Worm (Caenorhabditis elegans) whole organism, young adult: ENCODE results near the gene hpl-2.

ENCODE experiments used
- F33H1.4 ChIP-seq: fragments of 200-800 bp; sonication (Bioruptor generic); IDR thresholded peaks from 2 replicates; pipeline ENCODE4 v1.3.6; 2022; ENCODE audit warnings: missing genetic modification reagents, missing genetic modification characterization, missing compliant biosample characterization
- Y95B8A.8 ChIP-seq: fragments of 200-800 bp; sonication (Bioruptor generic); IDR thresholded peaks from 2 replicates; pipeline ENCODE4 v1.3.6; 2022; ENCODE audit warnings: missing genetic modification reagents, missing genetic modification characterization, missing compliant biosample characterization
- aptf-3 ChIP-seq: fragments of 200-800 bp; sonication (Bioruptor generic); IDR thresholded peaks from 2 replicates; pipeline ENCODE4 v1.3.6; 2022; ENCODE audit warnings: missing genetic modification characterization, missing compliant biosample characterization
- athp-1 ChIP-seq: sonication (generic microtip); optimal IDR thresholded peaks from 2 replicates; lab custom pipeline; 2017; ENCODE audit warnings: mild to moderate bottlenecking, missing genetic modification characterization, missing compliant biosample characterization
- attf-5 ChIP-seq: fragments of 200-800 bp; sonication (Bioruptor generic); optimal IDR thresholded peaks from 2 replicates; lab custom pipeline; 2018; ENCODE audit warnings: mild to moderate bottlenecking, missing genetic modification characterization, missing compliant biosample characterization
- bed-1 ChIP-seq: fragments of 200-800 bp; sonication (Bioruptor generic); IDR thresholded peaks from 2 replicates; pipeline ENCODE4 v1.3.6; 2022; ENCODE audit warnings: missing genetic modification reagents, missing genetic modification characterization, missing compliant biosample characterization
- ceh-40 ChIP-seq: fragments of 200-800 bp; sonication (Bioruptor generic); IDR thresholded peaks from 2 replicates; pipeline ENCODE4 v1.3.6; 2022; ENCODE audit warnings: missing genetic modification characterization, missing compliant biosample characterization
- chd-7 ChIP-seq: sonication (generic microtip); optimal IDR thresholded peaks from 2 replicates; lab custom pipeline; 2016; ENCODE audit warnings: mild to moderate bottlenecking, missing genetic modification characterization, moderate library complexity, missing compliant biosample characterization
- egl-18 ChIP-seq: fragments of 200-800 bp; sonication (Bioruptor generic); IDR thresholded peaks from 2 replicates; pipeline ENCODE4 v1.3.6; 2022; ENCODE audit warnings: missing genetic modification reagents, missing genetic modification characterization, missing compliant biosample characterization
- hlh-12 ChIP-seq: sonication (generic microtip); optimal IDR thresholded peaks from 2 replicates; lab custom pipeline; 2016; ENCODE audit warnings: missing genetic modification characterization, missing compliant biosample characterization
- hsf-1 ChIP-seq: fragments of 200-800 bp; sonication (Bioruptor generic); IDR thresholded peaks from 2 replicates; pipeline ENCODE4 v1.3.6; 2022; ENCODE audit warnings: missing genetic modification reagents, missing genetic modification characterization, missing compliant biosample characterization
- mes-4 ChIP-seq: sonication (generic microtip); optimal IDR thresholded peaks from 2 replicates; lab custom pipeline; 2016; ENCODE audit warnings: missing genotype, missing genetic modification characterization, missing compliant biosample characterization
- ztf-18 ChIP-seq: sonication (generic microtip); optimal IDR thresholded peaks from 2 replicates; lab custom pipeline; 2016; ENCODE audit warnings: missing genotype, mild to moderate bottlenecking, missing genetic modification characterization, missing compliant biosample characterization

The hpl-2 gene

ce11 chrIII:10703833-10704232 is 51.5 kb downstream of the hpl-2 start:
- no peak for TF ChIP-seq hsf-1 (GFP tag; lab: Robert Waterston, UW)

- TF ChIP-seq ceh-40 (GFP tag; lab: Robert Waterston, UW) (no peak), hlh-12 (tag; lab: Kevin White, UChicago) (no peak), egl-18 (no peak), chd-7 (tag; lab: Kevin White, UChicago) (no peak), bed-1 (GFP tag; lab: Robert Waterston, UW) (no peak), F33H1.4 (no peak), Y95B8A.8 (GFP tag; lab: Robert Waterston, UW) (no peak), hsf-1 (GFP tag; lab: Robert Waterston, UW) (no peak), attf-5 (GFP tag; lab: Kevin White, UChicago) (no peak), aptf-3 (no peak), ztf-18 (tag; lab: Kevin White, UChicago) (no peak), athp-1 (tag; lab: Kevin White, UChicago) (no peak), mes-4 (tag; lab: Kevin White, UChicago) (no peak)
Observed at ce11 chrIII:10702805-10703204, 52.5 kb downstream of the hpl-2 start.
